Worm (Caenorhabditis elegans) whole organism, young adult: ENCODE data around the gene F28F8.9.
A peak's percentile ranks its signal among the peaks of the same experiment; 100 is the strongest.

Experiments used
- B0019.2 ChIP-seq: fragments of 200-800 bp; sonication (Bioruptor generic); conservative IDR thresholded peaks from 2 replicates; pipeline ENCODE4 v1.3.6; 2022; ENCODE audit warnings: missing genetic modification reagents, missing genetic modification characterization, missing compliant biosample characterization
- B0261.1 ChIP-seq: sonication (generic microtip); optimal IDR thresholded peaks from 2 replicates; lab custom pipeline; 2016; ENCODE audit warnings: mild to moderate bottlenecking, missing genetic modification characterization, moderate library complexity, missing compliant biosample characterization
- B0336.3 ChIP-seq: fragments of 200-800 bp; sonication (Bioruptor generic); IDR thresholded peaks from 2 replicates; pipeline ENCODE4 v1.3.6; 2022; ENCODE audit warnings: missing genetic modification characterization, missing compliant biosample characterization
- F33H1.4 ChIP-seq: fragments of 200-800 bp; sonication (Bioruptor generic); IDR thresholded peaks from 2 replicates; pipeline ENCODE4 v1.3.6; 2022; ENCODE audit warnings: missing genetic modification reagents, missing genetic modification characterization, missing compliant biosample characterization
- F55B11.4 ChIP-seq: sonication (generic microtip); optimal IDR thresholded peaks from 2 replicates; lab custom pipeline; 2016; ENCODE audit warnings: missing compliant biosample characterization, missing genetic modification characterization, borderline replicate concordance; ENCODE audit not compliant: insufficient read depth
- Y53F4B.3 ChIP-seq: fragments of 200-800 bp; sonication (Bioruptor generic); IDR thresholded peaks from 2 replicates; pipeline ENCODE4 v1.3.6; 2022; ENCODE audit warnings: missing genetic modification reagents, missing genetic modification characterization, missing compliant biosample characterization
- bed-1 ChIP-seq: fragments of 200-800 bp; sonication (Bioruptor generic); IDR thresholded peaks from 2 replicates; pipeline ENCODE4 v1.3.6; 2022; ENCODE audit warnings: missing genetic modification reagents, missing genetic modification characterization, missing compliant biosample characterization
- bed-2 ChIP-seq: fragments of 200-800 bp; sonication (Bioruptor generic); IDR thresholded peaks from 2 replicates; pipeline ENCODE4 v1.3.6; 2022; ENCODE audit warnings: missing genetic modification reagents, missing genetic modification characterization, missing compliant biosample characterization
- ccch-3 ChIP-seq: fragments of 200-800 bp; sonication (Bioruptor generic); optimal IDR thresholded peaks from 2 replicates; lab custom pipeline; 2018; ENCODE audit warnings: mild to moderate bottlenecking, missing genetic modification characterization, missing compliant biosample characterization
- cebp-1 ChIP-seq, 2 experiments: fragments of 200-800 bp in 1 of 2; sonication (Bioruptor generic) in 1 of 2; sonication (generic microtip) in 1 of 2; IDR thresholded peaks in 1 of 2; optimal IDR thresholded peaks in 1 of 2; 2 replicates each; pipeline versions ENCODE4 v1.3.6 to Lab custom; 2017 to 2022; ENCODE audit warnings: missing compliant biosample characterization in 2 of 2, missing genetic modification characterization in 2 of 2, mild to moderate bottlenecking in 1 of 2, missing genetic modification reagents in 1 of 2, moderate library complexity in 1 of 2
- ceh-100 ChIP-seq: fragments of 200-800 bp; sonication (Bioruptor generic); IDR thresholded peaks from 2 replicates; pipeline ENCODE4 v1.3.6; 2022; ENCODE audit warnings: missing genetic modification reagents, missing genetic modification characterization, missing compliant biosample characterization
- ceh-58 ChIP-seq: fragments of 200-800 bp; sonication (Bioruptor generic); IDR thresholded peaks from 2 replicates; pipeline ENCODE4 v1.3.6; 2022; ENCODE audit warnings: missing genetic modification characterization, missing compliant biosample characterization
- ceh-79 ChIP-seq: sonication (generic microtip); optimal IDR thresholded peaks from 2 replicates; lab custom pipeline; 2017; ENCODE audit warnings: mild to moderate bottlenecking, missing genetic modification characterization, missing compliant biosample characterization
- die-1 ChIP-seq: sonication (generic microtip); optimal IDR thresholded peaks from 2 replicates; lab custom pipeline; 2016; ENCODE audit warnings: missing genotype, mild to moderate bottlenecking, missing genetic modification characterization, missing compliant biosample characterization
- dox-1 ChIP-seq: fragments of 200-800 bp; sonication (Bioruptor generic); IDR thresholded peaks from 2 replicates; pipeline ENCODE4 v1.3.6; 2022; ENCODE audit warnings: missing genetic modification reagents, missing genetic modification characterization, missing compliant biosample characterization
- dpff-1 ChIP-seq: sonication (generic microtip); optimal IDR thresholded peaks from 2 replicates; lab custom pipeline; 2017; ENCODE audit warnings: mild to moderate bottlenecking, missing genetic modification characterization, missing compliant biosample characterization
- egl-18 ChIP-seq: fragments of 200-800 bp; sonication (Bioruptor generic); IDR thresholded peaks from 2 replicates; pipeline ENCODE4 v1.3.6; 2022; ENCODE audit warnings: missing genetic modification reagents, missing genetic modification characterization, missing compliant biosample characterization
- fkh-3 ChIP-seq: sonication (generic microtip); optimal IDR thresholded peaks from 2 replicates; lab custom pipeline; 2016; ENCODE audit warnings: mild to moderate bottlenecking, missing genetic modification characterization, missing compliant biosample characterization
- hsf-1 ChIP-seq: fragments of 200-800 bp; sonication (Bioruptor generic); IDR thresholded peaks from 2 replicates; pipeline ENCODE4 v1.3.6; 2022; ENCODE audit warnings: missing genetic modification reagents, missing genetic modification characterization, missing compliant biosample characterization
- lsy-27 ChIP-seq: sonication (generic microtip); optimal IDR thresholded peaks from 2 replicates; lab custom pipeline; 2017; ENCODE audit warnings: missing genetic modification characterization, mild to moderate bottlenecking, missing compliant biosample characterization, antibody characterized with exemption, missing genotype, borderline replicate concordance; ENCODE audit not compliant: insufficient read depth
- madf-10 ChIP-seq: sonication (generic microtip); optimal IDR thresholded peaks from 2 replicates; lab custom pipeline; 2016; ENCODE audit warnings: mild to moderate bottlenecking, missing genetic modification characterization, missing compliant biosample characterization
- madf-6 ChIP-seq: fragments of 200-800 bp; sonication (Bioruptor generic); IDR thresholded peaks from 2 replicates; pipeline ENCODE4 v1.3.6; 2022; ENCODE audit warnings: missing genetic modification reagents, missing genetic modification characterization, missing compliant biosample characterization
- madf-8 ChIP-seq: fragments of 200-800 bp; sonication (Bioruptor generic); conservative IDR thresholded peaks from 2 replicates; pipeline ENCODE4 v1.3.6; 2022; ENCODE audit warnings: missing genetic modification reagents, missing genetic modification characterization, missing compliant biosample characterization
- mxl-1 ChIP-seq: sonication (generic microtip); optimal IDR thresholded peaks from 2 replicates; lab custom pipeline; 2016; ENCODE audit warnings: missing genetic modification characterization, missing compliant biosample characterization
- nhr-179 ChIP-seq: sonication (generic microtip); optimal IDR thresholded peaks from 2 replicates; lab custom pipeline; 2016; ENCODE audit warnings: mild to moderate bottlenecking, missing genetic modification characterization, missing compliant biosample characterization
- nhr-27 ChIP-seq: fragments of 200-800 bp; sonication (Bioruptor generic); optimal IDR thresholded peaks from 2 replicates; lab custom pipeline; 2018; ENCODE audit warnings: mild to moderate bottlenecking, missing genetic modification characterization, moderate library complexity, missing compliant biosample characterization
- rcor-1 ChIP-seq: fragments of 200-800 bp; sonication (Bioruptor generic); IDR thresholded peaks from 2 replicates; pipeline ENCODE4 v1.3.6; 2022; ENCODE audit warnings: missing genetic modification reagents, missing genetic modification characterization, missing compliant biosample characterization
- rec-8 ChIP-seq, 2 experiments: sonication (generic microtip); optimal IDR thresholded peaks; 2 replicates each; lab custom pipeline; 2016; ENCODE audit warnings: mild to moderate bottlenecking in 2 of 2, missing genetic modification characterization in 2 of 2, missing genetic modification reagents in 2 of 2, missing genotype in 2 of 2, missing biosample characterization in 1 of 2, missing compliant biosample characterization in 1 of 2, moderate library complexity in 1 of 2
- rpc-1 ChIP-seq, 2 experiments: fragments of 150-350 bp in 1 of 2; sonication (generic microtip) in 1 of 2; optimal IDR thresholded peaks; 2 replicates each; lab custom pipeline; 2014 to 2018; ENCODE audit warnings: missing biosample characterization in 1 of 2, missing genetic modification characterization in 1 of 2, missing genetic modification reagents in 1 of 2, missing genotype in 1 of 2
- sdz-38 ChIP-seq: sonication (generic microtip); optimal IDR thresholded peaks from 2 replicates; lab custom pipeline; 2016; ENCODE audit warnings: missing genotype, missing genetic modification characterization, missing compliant biosample characterization
- snpc-3.4 ChIP-seq: sonication (generic microtip); optimal IDR thresholded peaks from 2 replicates; lab custom pipeline; 2017; ENCODE audit warnings: missing genetic modification characterization, mild to moderate bottlenecking, missing compliant biosample characterization, antibody characterized with exemption, moderate library complexity, missing genotype, missing genetic modification reagents
- snpc-4 ChIP-seq, 5 experiments: fragments of 150-350 bp in 1 of 5; sonication (generic microtip) in 4 of 5; optimal IDR thresholded peaks; 2 replicates each; lab custom pipeline; 2014 to 2018; ENCODE audit warnings: missing genetic modification characterization in 5 of 5, missing biosample characterization in 3 of 5, antibody characterized with exemption in 2 of 5, mild to moderate bottlenecking in 2 of 5, missing compliant biosample characterization in 2 of 5, missing genotype in 2 of 5, moderate library complexity in 2 of 5, missing genetic modification reagents in 1 of 5
- somi-1 ChIP-seq: fragments of 200-800 bp; sonication (Bioruptor generic); optimal IDR thresholded peaks from 2 replicates; lab custom pipeline; 2018; ENCODE audit warnings: mild to moderate bottlenecking, missing genetic modification characterization, missing compliant biosample characterization
- unc-62 ChIP-seq: fragments of 150-350 bp; optimal IDR thresholded peaks from 2 replicates; lab custom pipeline; 2014; ENCODE audit warnings: missing biosample characterization, missing genetic modification reagents, missing genetic modification characterization
- zfh-2 ChIP-seq: fragments of 200-800 bp; sonication (Bioruptor generic); conservative IDR thresholded peaks from 2 replicates; pipeline ENCODE4 v1.3.6; 2022; ENCODE audit warnings: missing genetic modification reagents, missing genetic modification characterization, missing compliant biosample characterization
- ztf-6 ChIP-seq: fragments of 200-800 bp; sonication (Bioruptor generic); IDR thresholded peaks from 2 replicates; pipeline ENCODE4 v1.3.6; 2022; ENCODE audit warnings: missing genetic modification reagents, missing genetic modification characterization, missing compliant biosample characterization

The F28F8.9 gene

ce11 chrV:15547727-15548126, 30.7 kb downstream of the F28F8.9 start (continued):
- TF ChIP-seq ceh-100 (GFP tag; lab: Robert Waterston, UW) (0 out of 2 replicates have a peak, but pooled peaks have one; percentile 18), ztf-6 (GFP tag; lab: Robert Waterston, UW) (no peak), snpc-4 (GFP tag; optimal IDR thresholded peaks at IDR 0.05; lab: Kevin White, UChicago) (peak; percentile 50), snpc-4 (tag; optimal IDR thresholded peaks at IDR 0.05; lab: Kevin White, UChicago) (peak in 1 of 4 experiments; percentile 43), madf-8 (GFP tag; lab: Robert Waterston, UW) (no peak), B0336.3 (GFP tag; lab: Robert Waterston, UW) (peak; percentile 56; the same call in 1 of the 2 replicates), cebp-1 (GFP tag; IDR thresholded peaks at IDR 0.05; lab: Robert Waterston, UW) (no peak), cebp-1 (tag; optimal IDR thresholded peaks at IDR 0.05; lab: Kevin White, UChicago) (peak; percentile 33), ceh-79 (tag; lab: Kevin White, UChicago) (no peak), lsy-27 (tag; lab: Kevin White, UChicago) (no peak), rpc-1 (optimal IDR thresholded peaks at IDR 0.05; lab: Kevin White, UChicago) (peak; percentile 75), rpc-1 (tag; optimal IDR thresholded peaks at IDR 0.05; lab: Kevin White, UChicago) (peak; percentile 87), madf-10 (peak; percentile 46), bed-1 (GFP tag; lab: Robert Waterston, UW) (no peak), Y53F4B.3 (no peak), hsf-1 (peak; percentile 51; the same call in 1 of the 2 replicates), dox-1 (GFP tag; lab: Robert Waterston, UW) (peak; percentile 46; the same call in 1 of the 2 replicates), nhr-179 (tag; lab: Kevin White, UChicago) (peak; percentile 49)
- TF ChIP-seq, all 124 proteins: peak for 51

ce11 chrV:15544898-15545297, 33.6 kb downstream of the F28F8.9 start, which contains the start of gene glb-14:
TSS of gene glb-14 (minus strand) at chrV:15544994.
- no peak for TF ChIP-seq ceh-79 (tag; lab: Kevin White, UChicago)
- TF ChIP-seq bed-2 (GFP tag; lab: Robert Waterston, UW) = no peak
- no peak for TF ChIP-seq rec-8 (tag; optimal IDR thresholded peaks at IDR 0.05; lab: Kevin White, UChicago)
- no peak for TF ChIP-seq F55B11.4 (tag; lab: Kevin White, UChicago)
- TF ChIP-seq B0261.1 (tag; lab: Kevin White, UChicago) = no peak
- no peak for TF ChIP-seq die-1 (tag; lab: Kevin White, UChicago)
- TF ChIP-seq madf-6 (GFP tag; lab: Robert Waterston, UW) = no peak
- TF ChIP-seq somi-1 (GFP tag; lab: Kevin White, UChicago) = no peak
- no peak for TF ChIP-seq ccch-3 (GFP tag; lab: Kevin White, UChicago)
- no peak for TF ChIP-seq B0019.2 (GFP tag; lab: Robert Waterston, UW)
- TF ChIP-seq lsy-27 (tag; lab: Kevin White, UChicago) = no peak
- no peak for TF ChIP-seq mxl-1 (tag; lab: Kevin White, UChicago)
- TF ChIP-seq nhr-27 = no peak
- no peak for TF ChIP-seq F33H1.4
- TF ChIP-seq egl-18 (GFP tag; lab: Robert Waterston, UW) = no peak
- TF ChIP-seq rcor-1 (GFP tag; lab: Robert Waterston, UW) = no peak
- TF ChIP-seq madf-8 (GFP tag; lab: Robert Waterston, UW) = no peak
- TF ChIP-seq rpc-1 (optimal IDR thresholded peaks at IDR 0.05; lab: Kevin White, UChicago) = no peak
- no peak for TF ChIP-seq rpc-1 (tag; optimal IDR thresholded peaks at IDR 0.05; lab: Kevin White, UChicago)
- no peak for TF ChIP-seq ceh-58 (GFP tag; lab: Robert Waterston, UW)
- no peak for TF ChIP-seq fkh-3

- TF ChIP-seq dpff-1 (tag; lab: Kevin White, UChicago) = no peak
- TF ChIP-seq somi-1 (GFP tag; lab: Kevin White, UChicago) = no peak
- TF ChIP-seq ceh-79 (tag; lab: Kevin White, UChicago) = no peak
- peak; percentile 77 for TF ChIP-seq zfh-2 (GFP tag; lab: Robert Waterston, UW)
- no peak for TF ChIP-seq sdz-38
- TF ChIP-seq fkh-3 = no peak
- no peak for TF ChIP-seq snpc-3.4 (tag; lab: Kevin White, UChicago)
- TF ChIP-seq unc-62 (GFP tag; lab: Kevin White, UChicago) = no peak
Observed at ce11 chrV:15543252-15543651, 35.2 kb downstream of the F28F8.9 start.
